Worm (Caenorhabditis elegans) whole organism, L1 larva: ENCODE measurements around the gene C18A11.3.

ENCODE experiments used
- C16A3.4 ChIP-seq: fragments of 150-350 bp; optimal IDR thresholded peaks from 2 replicates; lab custom pipeline; 2014; ENCODE audit warnings: missing biosample characterization, missing genetic modification characterization
- C34B4.2 ChIP-seq: sonication (generic microtip); optimal IDR thresholded peaks from 2 replicates; lab custom pipeline; 2017; ENCODE audit warnings: mild to moderate bottlenecking, missing genetic modification characterization, missing compliant biosample characterization
- F16B12.6 ChIP-seq: fragments of 150-350 bp; optimal IDR thresholded peaks from 2 replicates; lab custom pipeline; 2014; ENCODE audit warnings: missing biosample characterization, missing genetic modification characterization
- aha-1 ChIP-seq: fragments of 150-350 bp; optimal IDR thresholded peaks from 2 replicates; lab custom pipeline; 2014; ENCODE audit warnings: missing biosample characterization, missing genetic modification characterization
- ama-1 ChIP-seq: fragments of 150-350 bp; optimal IDR thresholded peaks from 2 replicates; lab custom pipeline; 2014
- ceh-8 ChIP-seq: fragments of 200-800 bp; sonication (Bioruptor generic); optimal IDR thresholded peaks from 2 replicates; lab custom pipeline; 2018; ENCODE audit warnings: mild to moderate bottlenecking, missing genetic modification characterization, moderate library complexity, missing compliant biosample characterization
- ceh-82 ChIP-seq, 3 experiments: fragments of 150-350 bp in 1 of 3; sonication (generic microtip) in 2 of 3; optimal IDR thresholded peaks; 2 replicates each; lab custom pipeline; 2014 to 2017; ENCODE audit warnings: missing biosample characterization in 3 of 3, missing genetic modification characterization in 3 of 3
- ceh-88 ChIP-seq: fragments of 200-800 bp; sonication (Bioruptor generic); IDR thresholded peaks from 2 replicates; pipeline ENCODE4 v1.3.6; 2022; ENCODE audit warnings: missing genetic modification characterization, missing compliant biosample characterization
- ces-1 ChIP-seq: fragments of 150-350 bp; optimal IDR thresholded peaks from 2 replicates; lab custom pipeline; 2014; ENCODE audit warnings: missing biosample characterization, missing genetic modification reagents, missing genetic modification characterization
- dpl-1 ChIP-seq, 3 experiments: fragments of 150-350 bp in 2 of 3; sonication (generic microtip) in 1 of 3; optimal IDR thresholded peaks; 2 replicates each; lab custom pipeline; 2014 to 2017; ENCODE audit warnings: missing biosample characterization in 3 of 3, missing genetic modification characterization in 3 of 3, missing genetic modification reagents in 3 of 3
- dsc-1 ChIP-seq: sonication (generic microtip); optimal IDR thresholded peaks from 2 replicates; lab custom pipeline; 2016; ENCODE audit warnings: mild to moderate bottlenecking, missing genetic modification characterization, missing compliant biosample characterization
- efl-1 ChIP-seq, 4 experiments: fragments of 150-350 bp; optimal IDR thresholded peaks in 3 of 4; peaks in 1 of 4; 1 replicate in 1 of 4; 2 replicates in 3 of 4; lab custom pipeline; 2014; ENCODE audit warnings: missing biosample characterization in 2 of 4, missing genetic modification characterization in 2 of 4, missing genetic modification reagents in 2 of 4
- efl-3 ChIP-seq: fragments of 200-800 bp; sonication (Bioruptor generic); optimal IDR thresholded peaks from 2 replicates; lab custom pipeline; 2018; ENCODE audit warnings: mild to moderate bottlenecking, missing genetic modification characterization, missing compliant biosample characterization
- egl-13 ChIP-seq: sonication (generic microtip); optimal IDR thresholded peaks from 2 replicates; lab custom pipeline; 2016; ENCODE audit warnings: missing genotype, missing genetic modification reagents, missing genetic modification characterization, missing compliant biosample characterization
- egl-27 ChIP-seq, 2 experiments: fragments of 150-350 bp in 1 of 2; sonication (generic microtip); optimal IDR thresholded peaks; 3 replicates each; lab custom pipeline; 2017 to 2018; ENCODE audit warnings: missing biosample characterization in 2 of 2, missing genetic modification characterization in 2 of 2, missing genetic modification reagents in 2 of 2
- elt-2 ChIP-seq: sonication (generic microtip); optimal IDR thresholded peaks from 2 replicates; lab custom pipeline; 2016; ENCODE audit warnings: missing genetic modification characterization, mild to moderate bottlenecking, inconsistent platforms, missing compliant biosample characterization, missing genetic modification reagents
- ets-5 ChIP-seq: fragments of 200-800 bp; sonication (Bioruptor generic); IDR thresholded peaks from 2 replicates; pipeline ENCODE4 v1.3.6; 2022; ENCODE audit warnings: missing genetic modification characterization, missing compliant biosample characterization
- fkh-10 ChIP-seq: sonication (generic microtip); optimal IDR thresholded peaks from 2 replicates; lab custom pipeline; 2017; ENCODE audit warnings: missing biosample characterization, missing genetic modification reagents, missing genetic modification characterization
- hlh-17 ChIP-seq: fragments of 200-800 bp; sonication (Bioruptor generic); optimal IDR thresholded peaks from 2 replicates; lab custom pipeline; 2018; ENCODE audit warnings: missing genetic modification characterization, mild to moderate bottlenecking, missing compliant biosample characterization, moderate library complexity, borderline replicate concordance
- hlh-4 ChIP-seq: sonication (generic microtip); optimal IDR thresholded peaks from 2 replicates; lab custom pipeline; 2016; ENCODE audit warnings: mild to moderate bottlenecking, missing genetic modification characterization, missing compliant biosample characterization
- hpl-2 ChIP-seq: fragments of 150-350 bp; optimal IDR thresholded peaks from 2 replicates; lab custom pipeline; 2014; ENCODE audit warnings: missing biosample characterization, missing genetic modification reagents, missing genetic modification characterization
- irx-1 ChIP-seq: sonication (generic microtip); optimal IDR thresholded peaks from 2 replicates; lab custom pipeline; 2016; ENCODE audit warnings: missing genetic modification characterization, missing compliant biosample characterization
- jun-1 ChIP-seq: fragments of 150-350 bp; optimal IDR thresholded peaks from 2 replicates; lab custom pipeline; 2014; ENCODE audit warnings: missing biosample characterization, missing genetic modification reagents, missing genetic modification characterization
- lin-13 ChIP-seq: fragments of 150-350 bp; optimal IDR thresholded peaks from 2 replicates; lab custom pipeline; 2014; ENCODE audit warnings: missing biosample characterization, missing genetic modification reagents, missing genetic modification characterization
- lin-15B ChIP-seq: fragments of 150-350 bp; sonication (generic microtip); optimal IDR thresholded peaks from 3 replicates; lab custom pipeline; 2014; ENCODE audit warnings: missing biosample characterization, missing genetic modification characterization
- lin-35 ChIP-seq, 2 experiments: fragments of 150-350 bp; optimal IDR thresholded peaks; 2 replicates each; lab custom pipeline; 2014; ENCODE audit warnings: missing biosample characterization in 2 of 2, missing genetic modification characterization in 2 of 2, missing genetic modification reagents in 2 of 2
- lir-3 ChIP-seq: sonication (generic microtip); optimal IDR thresholded peaks from 2 replicates; lab custom pipeline; 2016; ENCODE audit warnings: mild to moderate bottlenecking, missing genetic modification characterization, moderate library complexity, missing compliant biosample characterization; ENCODE audit not compliant: poor library complexity
- lsy-2 ChIP-seq, 2 experiments: fragments of 150-350 bp; optimal IDR thresholded peaks; 2 replicates each; lab custom pipeline; 2014; ENCODE audit warnings: missing biosample characterization in 2 of 2, missing genetic modification characterization in 2 of 2
- mef-2 ChIP-seq: fragments of 150-350 bp; optimal IDR thresholded peaks from 2 replicates; lab custom pipeline; 2014; ENCODE audit warnings: missing biosample characterization, missing genetic modification characterization
- mep-1 ChIP-seq: fragments of 150-350 bp; optimal IDR thresholded peaks from 2 replicates; lab custom pipeline; 2014; ENCODE audit warnings: missing biosample characterization, missing genetic modification characterization
- nhr-11 ChIP-seq: fragments of 150-350 bp; optimal IDR thresholded peaks from 2 replicates; lab custom pipeline; 2014; ENCODE audit warnings: missing biosample characterization, missing genetic modification characterization
- nhr-12 ChIP-seq: sonication (generic microtip); optimal IDR thresholded peaks from 2 replicates; lab custom pipeline; 2017; ENCODE audit warnings: missing biosample characterization, missing genetic modification characterization
- nhr-19 ChIP-seq: fragments of 200-800 bp; sonication (Bioruptor generic); conservative IDR thresholded peaks from 2 replicates; pipeline ENCODE4 v1.3.6; 2022; ENCODE audit warnings: missing genetic modification characterization, missing compliant biosample characterization
- nhr-237 ChIP-seq: fragments of 150-350 bp; optimal IDR thresholded peaks from 2 replicates; lab custom pipeline; 2014; ENCODE audit warnings: missing biosample characterization, missing genetic modification characterization
- nhr-47 ChIP-seq: sonication (generic microtip); optimal IDR thresholded peaks from 2 replicates; lab custom pipeline; 2016; ENCODE audit warnings: mild to moderate bottlenecking, missing genetic modification characterization, moderate library complexity, missing compliant biosample characterization
- nhr-71 ChIP-seq: sonication (generic microtip); optimal IDR thresholded peaks from 2 replicates; lab custom pipeline; 2016; ENCODE audit warnings: mild to moderate bottlenecking, missing genetic modification characterization, moderate library complexity, missing compliant biosample characterization
- nhr-76 ChIP-seq: sonication (generic microtip); optimal IDR thresholded peaks from 2 replicates; lab custom pipeline; 2017; ENCODE audit warnings: missing biosample characterization, missing genetic modification characterization
- nhr-84 ChIP-seq: sonication (generic microtip); optimal IDR thresholded peaks from 2 replicates; lab custom pipeline; 2017; ENCODE audit warnings: missing biosample characterization, missing genetic modification characterization
- nhr-85 ChIP-seq: sonication (generic microtip); peaks from one replicate; lab custom pipeline; 2016; ENCODE audit warnings: missing genetic modification characterization, inconsistent platforms, missing compliant biosample characterization
- pag-3 ChIP-seq: sonication (generic microtip); optimal IDR thresholded peaks from 2 replicates; lab custom pipeline; 2017; ENCODE audit warnings: missing genetic modification characterization, mild to moderate bottlenecking, missing compliant biosample characterization, antibody characterized with exemption, borderline replicate concordance; ENCODE audit not compliant: insufficient read depth
- pax-3 ChIP-seq: fragments of 200-800 bp; sonication (Bioruptor generic); optimal IDR thresholded peaks from 2 replicates; lab custom pipeline; 2018; ENCODE audit warnings: mild to moderate bottlenecking, missing genetic modification characterization, moderate library complexity, missing compliant biosample characterization
- snpc-4 ChIP-seq: fragments of 150-350 bp; optimal IDR thresholded peaks from 2 replicates; lab custom pipeline; 2014; ENCODE audit warnings: missing biosample characterization, missing genetic modification characterization
- sptf-1 ChIP-seq: fragments of 150-350 bp; optimal IDR thresholded peaks from 2 replicates; lab custom pipeline; 2014; ENCODE audit warnings: missing biosample characterization, missing genetic modification characterization
- tlp-1 ChIP-seq: fragments of 150-350 bp; optimal IDR thresholded peaks from 2 replicates; lab custom pipeline; 2014; ENCODE audit warnings: missing biosample characterization, missing genetic modification characterization
- unc-30 ChIP-seq: sonication (generic microtip); optimal IDR thresholded peaks from 2 replicates; lab custom pipeline; 2017; ENCODE audit warnings: missing biosample characterization, missing genetic modification characterization
- unc-62 ChIP-seq: fragments of 150-350 bp; optimal IDR thresholded peaks from 2 replicates; lab custom pipeline; 2014; ENCODE audit warnings: missing biosample characterization, missing genetic modification reagents, missing genetic modification characterization
- vab-15 ChIP-seq: sonication (generic microtip); optimal IDR thresholded peaks from 2 replicates; lab custom pipeline; 2017; ENCODE audit warnings: missing genotype, mild to moderate bottlenecking, missing genetic modification characterization, missing compliant biosample characterization
- zag-1 ChIP-seq: fragments of 150-350 bp; optimal IDR thresholded peaks from 2 replicates; lab custom pipeline; 2014; ENCODE audit warnings: missing biosample characterization, missing genetic modification characterization
- ztf-11 ChIP-seq, 2 experiments: sonication (generic microtip); optimal IDR thresholded peaks; 2 replicates each; lab custom pipeline; 2016 to 2017; ENCODE audit warnings: missing genetic modification characterization in 2 of 2, missing biosample characterization in 1 of 2, missing compliant biosample characterization in 1 of 2

Gene C18A11.3

DNA sequence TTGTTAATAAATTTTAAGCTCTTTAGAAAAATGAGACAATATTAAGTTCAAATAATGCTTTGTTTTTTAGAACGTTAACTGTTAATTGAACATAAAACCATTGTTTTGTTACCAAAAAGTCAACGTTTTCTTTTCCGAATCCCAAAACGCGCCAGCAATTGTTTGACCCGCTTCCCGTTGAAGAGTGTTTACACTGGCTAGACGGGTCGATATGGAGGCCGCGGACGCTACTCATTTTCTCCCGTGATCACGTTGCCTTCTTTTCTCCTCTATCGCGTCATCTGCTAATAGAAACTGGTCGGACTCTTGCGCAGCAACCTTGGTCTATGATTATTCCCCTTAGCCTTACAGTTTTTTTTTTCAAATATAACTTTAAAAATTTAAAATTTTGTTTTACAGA lies 31.8 kb upstream of the C18A11.3 start, which contains the start of gene C34D10.1 (continued):
- TF ChIP-seq zag-1 (tag; lab: Kevin White, UChicago) (no peak), aha-1 (no peak), lin-35 (GFP tag; optimal IDR thresholded peaks at IDR 0.05; lab: Kevin White, UChicago) (peak; percentile 65 to 76), ztf-11 (tag; optimal IDR thresholded peaks at IDR 0.05; lab: Kevin White, UChicago) (no peak), irx-1 (tag; lab: Kevin White, UChicago) (peak; percentile 16), ceh-82 (tag; optimal IDR thresholded peaks at IDR 0.05; lab: Kevin White, UChicago) (peak; percentile 46 to 65 (median 56)), pag-3 (tag; lab: Kevin White, UChicago) (no peak), nhr-47 (tag; lab: Kevin White, UChicago) (peak; percentile 71), hlh-17 (GFP tag; lab: Kevin White, UChicago) (no peak), nhr-237 (tag; lab: Kevin White, UChicago) (no peak), unc-30 (tag; lab: Kevin White, UChicago) (no peak), efl-3 (GFP tag; lab: Kevin White, UChicago) (no peak), snpc-4 (tag; lab: Kevin White, UChicago) (peak; percentile 31), mep-1 (tag; lab: Kevin White, UChicago) (peak; percentile 83), unc-62 (GFP tag; lab: Kevin White, UChicago) (no peak), nhr-85 (tag; lab: Kevin White, UChicago) (peak; percentile 91), lsy-2 (tag; optimal IDR thresholded peaks at IDR 0.05; lab: Kevin White, UChicago) (peak; percentile 71 to 74), sptf-1 (no peak), C34B4.2 (tag; lab: Kevin White, UChicago) (no peak), ets-5 (GFP tag; lab: Robert Waterston, UW) (no peak), vab-15 (tag; lab: Kevin White, UChicago) (no peak), nhr-11 (tag; lab: Kevin White, UChicago) (no peak), F16B12.6 (peak; percentile 21), jun-1 (tag; lab: Kevin White, UChicago) (peak; percentile 40), C16A3.4 (tag; lab: Kevin White, UChicago) (peak; percentile 79), nhr-19 (GFP tag; lab: Robert Waterston, UW) (peak; percentile 78), ama-1 (lab: Kevin White, UChicago) (peak; percentile 15), dsc-1 (peak; percentile 48), efl-1 (optimal IDR thresholded peaks at IDR 0.05; lab: Kevin White, UChicago) (peak; percentile 48 to 58), efl-1 (GFP tag; optimal IDR thresholded peaks at IDR 0.05 in 1 of 2; lab: Kevin White, UChicago) (peak in 1 of 2 experiments; percentile 63), fkh-10 (GFP tag; lab: Kevin White, UChicago) (no peak), lin-15B (tag; lab: Kevin White, UChicago) (no peak), nhr-84 (tag; lab: Kevin White, UChicago) (no peak), hlh-4 (tag; lab: Kevin White, UChicago) (no peak), pax-3 (tag; lab: Kevin White, UChicago) (no peak), lir-3 (tag; lab: Kevin White, UChicago) (no peak), egl-13 (tag; lab: Kevin White, UChicago) (no peak), nhr-12 (tag; lab: Kevin White, UChicago) (no peak), elt-2 (tag; lab: Kevin White, UChicago) (no peak), nhr-71 (tag; lab: Kevin White, UChicago) (peak; percentile 90), nhr-76 (tag; lab: Kevin White, UChicago) (no peak), lin-13 (GFP tag; lab: Kevin White, UChicago) (peak; percentile 50), mef-2 (tag; lab: Kevin White, UChicago) (no peak), tlp-1 (tag; lab: Kevin White, UChicago) (no peak), ces-1 (GFP tag; lab: Kevin White, UChicago) (no peak), hpl-2 (no peak), ceh-8 (GFP tag; lab: Kevin White, UChicago) (no peak), dpl-1 (GFP tag; optimal IDR thresholded peaks at IDR 0.05; lab: Kevin White, UChicago) (peak; percentile 50 to 72 (median 66)), ceh-88 (GFP tag; lab: Robert Waterston, UW) (no peak), egl-27 (tag; optimal IDR thresholded peaks at IDR 0.05; lab: Kevin White, UChicago) (no peak)
